Worm (Caenorhabditis elegans) whole organism, mixed stage, embryonic: ENCODE results near the gene F09C8.1.

Experiments
- M03D4.4 ChIP-seq: sonication (generic microtip); optimal IDR thresholded peaks from 2 replicates; lab custom pipeline; 2017; ENCODE audit warnings: mild to moderate bottlenecking, missing genetic modification characterization, missing compliant biosample characterization
- bed-3 ChIP-seq: fragments of 200-800 bp; sonication (Bioruptor generic); optimal IDR thresholded peaks from 3 replicates; lab custom pipeline; 2018; ENCODE audit warnings: mild to moderate bottlenecking, missing genetic modification characterization, moderate library complexity, missing compliant biosample characterization
- blmp-1 ChIP-seq: fragments of 150-350 bp; optimal IDR thresholded peaks from 2 replicates; lab custom pipeline; 2014; ENCODE audit warnings: missing biosample characterization, missing genetic modification characterization
- ceh-39 ChIP-seq: fragments of 150-350 bp; optimal IDR thresholded peaks from 2 replicates; lab custom pipeline; 2014; ENCODE audit warnings: missing biosample characterization, missing genetic modification characterization
- ceh-43 ChIP-seq: fragments of 200-800 bp; sonication (Bioruptor generic); optimal IDR thresholded peaks from 2 replicates; lab custom pipeline; 2018; ENCODE audit warnings: mild to moderate bottlenecking, missing genetic modification characterization, moderate library complexity, missing compliant biosample characterization
- ceh-83 ChIP-seq: fragments of 200-800 bp; sonication (Bioruptor generic); optimal IDR thresholded peaks from 2 replicates; lab custom pipeline; 2018; ENCODE audit warnings: mild to moderate bottlenecking, missing genetic modification characterization, missing compliant biosample characterization
- ces-1 ChIP-seq: fragments of 150-350 bp; optimal IDR thresholded peaks from 2 replicates; lab custom pipeline; 2014; ENCODE audit warnings: missing biosample characterization, missing genetic modification reagents, missing genetic modification characterization
- cnd-1 ChIP-seq: fragments of 200-800 bp; sonication (Bioruptor generic); optimal IDR thresholded peaks from 2 replicates; lab custom pipeline; 2018; ENCODE audit warnings: mild to moderate bottlenecking, missing genetic modification characterization, missing compliant biosample characterization
- drap-1 ChIP-seq: fragments of 200-800 bp; sonication (Bioruptor generic); optimal IDR thresholded peaks from 3 replicates; lab custom pipeline; 2018; ENCODE audit warnings: mild to moderate bottlenecking, missing genetic modification characterization, missing compliant biosample characterization
- elt-1 ChIP-seq: sonication (generic microtip); optimal IDR thresholded peaks from 2 replicates; lab custom pipeline; 2017; ENCODE audit warnings: missing genetic modification characterization, mild to moderate bottlenecking, missing compliant biosample characterization, antibody characterized with exemption, moderate library complexity, borderline replicate concordance; ENCODE audit not compliant: insufficient read depth
- elt-3 ChIP-seq: fragments of 150-350 bp; optimal IDR thresholded peaks from 2 replicates; lab custom pipeline; 2014; ENCODE audit warnings: missing biosample characterization, missing genetic modification characterization
- flh-1 ChIP-seq: fragments of 200-800 bp; sonication (Bioruptor generic); optimal IDR thresholded peaks from 2 replicates; lab custom pipeline; 2018; ENCODE audit warnings: mild to moderate bottlenecking, missing genetic modification characterization, moderate library complexity, missing compliant biosample characterization
- ham-2 ChIP-seq: fragments of 200-800 bp; sonication (Bioruptor generic); optimal IDR thresholded peaks from 2 replicates; lab custom pipeline; 2018; ENCODE audit warnings: mild to moderate bottlenecking, missing genetic modification characterization, missing compliant biosample characterization
- hlh-1 ChIP-seq: fragments of 150-350 bp; optimal IDR thresholded peaks from 2 replicates; lab custom pipeline; 2014; ENCODE audit warnings: missing biosample characterization, missing genetic modification reagents, missing genetic modification characterization
- lin-13 ChIP-seq: fragments of 150-350 bp; optimal IDR thresholded peaks from 2 replicates; lab custom pipeline; 2014; ENCODE audit warnings: missing biosample characterization, missing genetic modification characterization
- lin-32 ChIP-seq: fragments of 200-800 bp; sonication (Bioruptor generic); optimal IDR thresholded peaks from 2 replicates; lab custom pipeline; 2018; ENCODE audit warnings: mild to moderate bottlenecking, missing genetic modification characterization, missing compliant biosample characterization
- lsy-2 ChIP-seq: fragments of 150-350 bp; optimal IDR thresholded peaks from 2 replicates; lab custom pipeline; 2014; ENCODE audit warnings: missing biosample characterization, missing genetic modification characterization
- mab-5 ChIP-seq: fragments of 150-350 bp; optimal IDR thresholded peaks from 2 replicates; lab custom pipeline; 2014; ENCODE audit warnings: missing biosample characterization, missing genetic modification characterization
- mep-1 ChIP-seq: fragments of 150-350 bp; optimal IDR thresholded peaks from 2 replicates; lab custom pipeline; 2017; ENCODE audit warnings: missing biosample characterization, missing genetic modification reagents, missing genetic modification characterization, inconsistent platforms
- mls-2 ChIP-seq: sonication (generic microtip); optimal IDR thresholded peaks from 2 replicates; lab custom pipeline; 2016; ENCODE audit warnings: mild to moderate bottlenecking, missing genetic modification characterization, moderate library complexity, missing compliant biosample characterization
- nhr-12 ChIP-seq: fragments of 150-350 bp; optimal IDR thresholded peaks from 2 replicates; lab custom pipeline; 2014; ENCODE audit warnings: missing biosample characterization, missing genetic modification characterization
- nhr-2 ChIP-seq: fragments of 150-350 bp; optimal IDR thresholded peaks from 2 replicates; lab custom pipeline; 2014; ENCODE audit warnings: missing biosample characterization, missing genetic modification characterization
- nhr-237 ChIP-seq: fragments of 150-350 bp; optimal IDR thresholded peaks from 2 replicates; lab custom pipeline; 2014; ENCODE audit warnings: missing biosample characterization, missing genetic modification characterization
- nhr-28 ChIP-seq: fragments of 150-350 bp; optimal IDR thresholded peaks from 2 replicates; lab custom pipeline; 2014; ENCODE audit warnings: missing biosample characterization, missing genetic modification characterization
- nhr-76 ChIP-seq: sonication (generic microtip); optimal IDR thresholded peaks from 2 replicates; lab custom pipeline; 2017; ENCODE audit warnings: missing biosample characterization, missing genetic modification characterization
- pha-4 ChIP-seq: fragments of 150-350 bp; optimal IDR thresholded peaks from 2 replicates; lab custom pipeline; 2018; ENCODE audit warnings: missing biosample characterization, missing genetic modification reagents, missing genetic modification characterization
- sem-2 ChIP-seq: fragments of 200-800 bp; sonication (Bioruptor generic); optimal IDR thresholded peaks from 2 replicates; lab custom pipeline; 2018; ENCODE audit warnings: mild to moderate bottlenecking, missing genetic modification characterization, missing compliant biosample characterization
- snpc-4 ChIP-seq: fragments of 150-350 bp; optimal IDR thresholded peaks from 2 replicates; lab custom pipeline; 2014; ENCODE audit warnings: missing biosample characterization, missing genetic modification characterization
- sptf-1 ChIP-seq: sonication (generic microtip); optimal IDR thresholded peaks from 2 replicates; lab custom pipeline; 2017; ENCODE audit warnings: mild to moderate bottlenecking, missing genetic modification characterization, moderate library complexity, missing compliant biosample characterization
- tbx-8 ChIP-seq: fragments of 200-800 bp; sonication (Bioruptor generic); optimal IDR thresholded peaks from 2 replicates; lab custom pipeline; 2018; ENCODE audit warnings: mild to moderate bottlenecking, missing genetic modification characterization, moderate library complexity, missing compliant biosample characterization
- unc-120 ChIP-seq: sonication (generic microtip); optimal IDR thresholded peaks from 2 replicates; lab custom pipeline; 2017; ENCODE audit warnings: missing genetic modification characterization, missing compliant biosample characterization; ENCODE audit not compliant: poor library complexity, severe bottlenecking
- unc-39 ChIP-seq: fragments of 150-350 bp; optimal IDR thresholded peaks from 2 replicates; lab custom pipeline; 2014; ENCODE audit warnings: missing biosample characterization, missing genetic modification characterization
- unc-62 ChIP-seq: fragments of 150-350 bp; optimal IDR thresholded peaks from 2 replicates; lab custom pipeline; 2014; ENCODE audit warnings: missing biosample characterization, missing genetic modification reagents, missing genetic modification characterization
- zip-8 ChIP-seq: fragments of 150-350 bp; optimal IDR thresholded peaks from 2 replicates; lab custom pipeline; 2014; ENCODE audit warnings: missing biosample characterization, missing genetic modification characterization
- ztf-11 ChIP-seq: fragments of 150-350 bp; optimal IDR thresholded peaks from 2 replicates; lab custom pipeline; 2014; ENCODE audit warnings: missing biosample characterization, missing genetic modification characterization

F09C8.1 gene

DNA sequence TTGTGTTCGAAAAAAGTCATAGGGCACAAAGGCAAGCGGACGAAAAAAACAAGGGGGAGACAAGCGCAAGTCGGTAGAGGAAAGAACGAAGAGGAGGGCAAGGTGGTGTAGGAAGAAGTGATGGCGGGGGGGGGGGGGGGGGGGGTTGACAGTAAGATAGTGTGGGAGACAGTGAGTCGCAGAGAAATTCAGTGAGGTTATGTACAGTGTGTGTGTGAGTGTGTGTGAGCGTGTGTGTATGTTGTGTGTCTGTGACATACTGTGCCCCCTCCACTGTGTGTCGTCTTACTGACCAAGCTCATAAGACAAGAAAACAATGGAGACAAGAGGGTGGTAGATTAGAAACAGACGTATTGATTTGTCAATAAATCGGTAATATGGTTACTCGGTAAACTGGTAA is 13.2 kb downstream of the F09C8.1 start:
- no peak for TF ChIP-seq unc-39 (tag; lab: Kevin White, UChicago)
- TF ChIP-seq elt-1 (tag; lab: Kevin White, UChicago): no peak
- TF ChIP-seq lin-13: no peak
- TF ChIP-seq pha-4: peak; percentile 93
- no peak for TF ChIP-seq ztf-11 (tag; lab: Kevin White, UChicago)
- TF ChIP-seq ces-1: no peak
- TF ChIP-seq nhr-76 (tag; lab: Kevin White, UChicago): no peak
- no peak for TF ChIP-seq ceh-83 (GFP tag; lab: Kevin White, UChicago)
- TF ChIP-seq nhr-28 (tag; lab: Kevin White, UChicago): no peak
- TF ChIP-seq mab-5 (tag; lab: Kevin White, UChicago): no peak
- TF ChIP-seq mls-2 (tag; lab: Kevin White, UChicago): peak; percentile 76
- no peak for TF ChIP-seq mep-1 (tag; lab: Kevin White, UChicago)
- no peak for TF ChIP-seq nhr-237 (tag; lab: Kevin White, UChicago)
- TF ChIP-seq nhr-12 (tag; lab: Kevin White, UChicago): no peak
- no peak for TF ChIP-seq bed-3 (GFP tag; lab: Kevin White, UChicago)
- TF ChIP-seq M03D4.4 (tag; lab: Kevin White, UChicago): peak; percentile 56
- no peak for TF ChIP-seq blmp-1 (tag; lab: Kevin White, UChicago)
- TF ChIP-seq nhr-2 (tag; lab: Kevin White, UChicago): peak; percentile 89
- no peak for TF ChIP-seq flh-1
- TF ChIP-seq drap-1 (GFP tag; lab: Kevin White, UChicago): peak; percentile 38
- peak; percentile 82 for TF ChIP-seq sptf-1 (tag; lab: Kevin White, UChicago)
- TF ChIP-seq lin-32: no peak
- no peak for TF ChIP-seq unc-62 (GFP tag; lab: Kevin White, UChicago)
- no peak for TF ChIP-seq ceh-39
- TF ChIP-seq ceh-43 (GFP tag; lab: Kevin White, UChicago): no peak
- no peak for TF ChIP-seq sem-2 (GFP tag; lab: Kevin White, UChicago)
- TF ChIP-seq unc-120: peak; percentile 1
- TF ChIP-seq tbx-8: no peak
- no peak for TF ChIP-seq cnd-1
- no peak for TF ChIP-seq zip-8 (tag; lab: Kevin White, UChicago)
- no peak for TF ChIP-seq lsy-2
- TF ChIP-seq snpc-4 (tag; lab: Kevin White, UChicago): no peak
- peak; percentile 10 for TF ChIP-seq ham-2 (GFP tag; lab: Kevin White, UChicago)
- no peak for TF ChIP-seq elt-3 (tag; lab: Kevin White, UChicago)
- TF ChIP-seq hlh-1 (tag; lab: Kevin White, UChicago): no peak
- TF ChIP-seq, all 35 proteins: peak for 8

DNA sequence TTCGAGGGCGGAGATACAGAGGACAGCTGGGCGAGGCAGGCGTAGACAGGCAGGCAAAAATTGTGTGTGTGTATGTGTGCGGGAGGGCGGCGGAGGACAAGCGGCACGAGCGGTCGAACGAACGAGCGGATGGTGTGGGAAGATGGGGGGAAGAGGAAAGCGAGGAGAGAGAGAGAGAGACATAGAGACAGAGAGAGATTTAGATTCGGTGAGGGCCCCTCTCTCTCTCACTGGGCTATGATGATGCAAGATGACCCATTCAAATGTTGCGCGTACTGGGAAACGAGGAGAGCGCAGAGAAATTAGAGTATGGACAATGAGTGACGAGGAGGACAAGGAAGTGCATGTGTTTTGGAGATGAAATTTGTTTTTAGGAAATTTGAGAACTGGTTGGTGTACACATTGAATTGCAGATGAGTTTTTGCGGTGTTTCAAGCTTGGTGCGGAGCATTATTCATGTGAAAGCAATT is 15.6 kb downstream of the F09C8.1 start:
- peak; percentile 80 for TF ChIP-seq unc-120
- TF ChIP-seq M03D4.4 (tag; lab: Kevin White, UChicago): peak; percentile 70
- TF ChIP-seq unc-62 (GFP tag; lab: Kevin White, UChicago): peak; percentile 89
- TF ChIP-seq zip-8 (tag; lab: Kevin White, UChicago): peak; percentile 89
- TF ChIP-seq bed-3 (GFP tag; lab: Kevin White, UChicago): peak; percentile 36
- TF ChIP-seq sem-2 (GFP tag; lab: Kevin White, UChicago): peak; percentile 40
- peak; percentile 46 for TF ChIP-seq ceh-39
- TF ChIP-seq unc-39 (tag; lab: Kevin White, UChicago): peak; percentile 39
- TF ChIP-seq sptf-1 (tag; lab: Kevin White, UChicago): peak; percentile 87
- TF ChIP-seq lin-13: peak; percentile 83
- peak; percentile 70 for TF ChIP-seq mep-1 (tag; lab: Kevin White, UChicago)
- TF ChIP-seq blmp-1 (tag; lab: Kevin White, UChicago): no peak
- TF ChIP-seq elt-1 (tag; lab: Kevin White, UChicago): peak; percentile 62
- no peak for TF ChIP-seq nhr-28 (tag; lab: Kevin White, UChicago)
- peak; percentile 77 for TF ChIP-seq tbx-8
- peak; percentile 77 for TF ChIP-seq cnd-1
- TF ChIP-seq ham-2 (GFP tag; lab: Kevin White, UChicago): peak; percentile 97
- TF ChIP-seq ztf-11 (tag; lab: Kevin White, UChicago): peak; percentile 92
- TF ChIP-seq ceh-83 (GFP tag; lab: Kevin White, UChicago): no peak
- TF ChIP-seq nhr-2 (tag; lab: Kevin White, UChicago): peak; percentile 89
- TF ChIP-seq ceh-43 (GFP tag; lab: Kevin White, UChicago): peak; percentile 67
- TF ChIP-seq snpc-4 (tag; lab: Kevin White, UChicago): no peak
- peak; percentile 43 for TF ChIP-seq flh-1
- no peak for TF ChIP-seq nhr-76 (tag; lab: Kevin White, UChicago)
- peak; percentile 70 for TF ChIP-seq hlh-1 (tag; lab: Kevin White, UChicago)
- peak; percentile 52 for TF ChIP-seq pha-4
- peak; percentile 61 for TF ChIP-seq nhr-237 (tag; lab: Kevin White, UChicago)
- TF ChIP-seq mls-2 (tag; lab: Kevin White, UChicago): peak; percentile 93
- peak; percentile 89 for TF ChIP-seq ces-1
- no peak for TF ChIP-seq mab-5 (tag; lab: Kevin White, UChicago)
- TF ChIP-seq lsy-2: peak; percentile 61
- peak; percentile 20 for TF ChIP-seq nhr-12 (tag; lab: Kevin White, UChicago)
- TF ChIP-seq lin-32: peak; percentile 40
- peak; percentile 79 for TF ChIP-seq drap-1 (GFP tag; lab: Kevin White, UChicago)
- TF ChIP-seq elt-3 (tag; lab: Kevin White, UChicago): peak; percentile 58
